Fruit fly (Drosophila melanogaster): ENCODE results near the gene H15.

The H15 gene

dm6 chr2L:5421570-5422004, 17.5 kb downstream of the H15 start:
- TF ChIP-seq foxo (GFP tag; optimal IDR thresholded peaks at IDR 0.05) (no peak), Vsx2 (GFP tag; optimal IDR thresholded peaks at IDR 0.05; ENCODE audit: partially characterized antibody) (peak; percentile 52), psq (GFP tag; optimal IDR thresholded peaks at IDR 0.05) (peak; percentile 77)

dm6 chr2L:5425341-5425740, 21.3 kb downstream of the H15 start:
- TF ChIP-seq ey (GFP tag; optimal IDR thresholded peaks at IDR 0.05), result no peak
- no peak for TF ChIP-seq lola (GFP tag; optimal IDR thresholded peaks at IDR 0.05)
- TF ChIP-seq Jra (GFP tag; optimal IDR thresholded peaks at IDR 0.05), result no peak
- TF ChIP-seq usp (GFP tag; optimal IDR thresholded peaks at IDR 0.05), result no peak
- peak; percentile 20 for TF ChIP-seq sv (GFP tag; optimal IDR thresholded peaks at IDR 0.05)
- peak; percentile 15 for TF ChIP-seq h (GFP tag; optimal IDR thresholded peaks at IDR 0.05)
- TF ChIP-seq dmrt93B (GFP tag; optimal IDR thresholded peaks at IDR 0.05), result no peak

dm6 chr2L:5426843-5427540, 22.9 kb downstream of the H15 start:
- TF ChIP-seq jim (GFP tag; optimal IDR thresholded peaks at IDR 0.05), result no peak
- TF ChIP-seq N (GFP tag; optimal IDR thresholded peaks at IDR 0.05), result no peak
- no peak for TF ChIP-seq Myc (optimal IDR thresholded peaks at IDR 0.05)
- no peak for TF ChIP-seq sv (GFP tag; optimal IDR thresholded peaks at IDR 0.05)
- no peak for TF ChIP-seq CrebA (GFP tag; optimal IDR thresholded peaks at IDR 0.05; ENCODE audit: borderline replicate concordance)
- no peak for TF ChIP-seq dl (GFP tag; optimal IDR thresholded peaks at IDR 0.05; ENCODE audit: insufficient read depth in 1 of 2, partially characterized antibody in 2 of 2)
- peak; percentile 84 for TF ChIP-seq h (GFP tag; optimal IDR thresholded peaks at IDR 0.05)
- peak in 1 of 2 experiments; percentile 72 for TF ChIP-seq foxo (GFP tag; optimal IDR thresholded peaks at IDR 0.05)
- no peak for TF ChIP-seq Mio (GFP tag; optimal IDR thresholded peaks at IDR 0.05)
- TF ChIP-seq GATAd (GFP tag; optimal IDR thresholded peaks at IDR 0.05), result no peak
- TF ChIP-seq Dif (GFP tag; optimal IDR thresholded peaks at IDR 0.05; ENCODE audit: partially characterized antibody), result no peak
- TF ChIP-seq woc (GFP tag; optimal IDR thresholded peaks at IDR 0.05), result peak; percentile 31
- TF ChIP-seq dmrt93B (GFP tag; optimal IDR thresholded peaks at IDR 0.05), result peak; percentile 36
- peak; percentile 52 for TF ChIP-seq psq (GFP tag; optimal IDR thresholded peaks at IDR 0.05)
- TF ChIP-seq Hnf4 (GFP tag; optimal IDR thresholded peaks at IDR 0.05), result peak; percentile 79
- no peak for TF ChIP-seq pan (optimal IDR thresholded peaks at IDR 0.05)
- no peak for TF ChIP-seq usp (GFP tag; optimal IDR thresholded peaks at IDR 0.05)
- peak; percentile 77 for TF ChIP-seq HLH106 (tag; optimal IDR thresholded peaks at IDR 0.05)
- TF ChIP-seq Vsx2 (GFP tag; optimal IDR thresholded peaks at IDR 0.05; ENCODE audit: partially characterized antibody), result peak; percentile 78
- peak; percentile 35 for TF ChIP-seq tai (GFP tag; optimal IDR thresholded peaks at IDR 0.05)
- TF ChIP-seq CG32264 (GFP tag; optimal IDR thresholded peaks at IDR 0.05), result peak; percentile 2
- TF ChIP-seq sage (GFP tag; optimal IDR thresholded peaks at IDR 0.05), result peak; percentile 15
- no peak for TF ChIP-seq Dfd (GFP tag; optimal IDR thresholded peaks at IDR 0.05)
- TF ChIP-seq fru (GFP tag; optimal IDR thresholded peaks at IDR 0.05), result peak; percentile 77
- TF ChIP-seq Jra (GFP tag; optimal IDR thresholded peaks at IDR 0.05), result peak; percentile 45
- peak; percentile 72 for TF ChIP-seq ey (GFP tag; optimal IDR thresholded peaks at IDR 0.05)
- no peak for TF ChIP-seq dsf (GFP tag; optimal IDR thresholded peaks at IDR 0.05; ENCODE audit: borderline replicate concordance)
- no peak for TF ChIP-seq Rel (GFP tag; optimal IDR thresholded peaks at IDR 0.05)
- peak; percentile 21 for TF ChIP-seq Rel (tag; optimal IDR thresholded peaks at IDR 0.05)
- no peak for TF ChIP-seq Hr78 (GFP tag; optimal IDR thresholded peaks at IDR 0.05)
- TF ChIP-seq Hr83 (GFP tag; optimal IDR thresholded peaks at IDR 0.05; ENCODE audit: poor library complexity, severe bottlenecking), result no peak
- no peak for TF ChIP-seq lola (GFP tag; optimal IDR thresholded peaks at IDR 0.05)
- TF ChIP-seq OdsH (GFP tag; optimal IDR thresholded peaks at IDR 0.05), result peak; percentile 75
- TF ChIP-seq Sp1 (GFP tag; optimal IDR thresholded peaks at IDR 0.05), result peak; percentile 82
- TF ChIP-seq Abd-B (GFP tag; optimal IDR thresholded peaks at IDR 0.05), result no peak
- TF ChIP-seq brk (GFP tag; optimal IDR thresholded peaks at IDR 0.05), result peak; percentile 69
- TF ChIP-seq rgr (GFP tag; optimal IDR thresholded peaks at IDR 0.05), result peak; percentile 74
- peak; percentile 63 for TF ChIP-seq br (GFP tag; optimal IDR thresholded peaks at IDR 0.05)
- TF ChIP-seq CG9705 (GFP tag; optimal IDR thresholded peaks at IDR 0.05), result peak; percentile 43
